Worm (Caenorhabditis elegans) whole organism, L2 larva: ENCODE measurements around the gene H21P03.10.

Experiments used
- aly-2 ChIP-seq: fragments of 150-350 bp; optimal IDR thresholded peaks from 2 replicates; lab custom pipeline; 2014; ENCODE audit warnings: missing biosample characterization, missing genetic modification characterization
- elt-1 ChIP-seq: fragments of 150-350 bp; optimal IDR thresholded peaks from 2 replicates; lab custom pipeline; 2014; ENCODE audit warnings: missing biosample characterization, missing genetic modification characterization
- fos-1 ChIP-seq: fragments of 150-350 bp; optimal IDR thresholded peaks from 2 replicates; lab custom pipeline; 2014; ENCODE audit warnings: missing biosample characterization, missing genetic modification characterization
- lin-39 ChIP-seq: fragments of 150-350 bp; optimal IDR thresholded peaks from 2 replicates; lab custom pipeline; 2014; ENCODE audit warnings: missing biosample characterization, missing genetic modification reagents, missing genetic modification characterization
- mbf-1 ChIP-seq: sonication (generic microtip); optimal IDR thresholded peaks from 2 replicates; lab custom pipeline; 2017; ENCODE audit warnings: missing biosample characterization, missing genetic modification characterization
- unc-55 ChIP-seq: fragments of 150-350 bp; sonication (generic microtip); optimal IDR thresholded peaks from 3 replicates; lab custom pipeline; 2014; ENCODE audit warnings: missing biosample characterization, missing genetic modification reagents, missing genetic modification characterization
- ztf-11 ChIP-seq: sonication (generic microtip); optimal IDR thresholded peaks from 2 replicates; lab custom pipeline; 2017; ENCODE audit warnings: missing biosample characterization, missing genetic modification characterization

- no peak for TF ChIP-seq elt-1 (tag; lab: Kevin White, UChicago)
- TF ChIP-seq unc-55 (GFP tag; lab: Kevin White, UChicago), result no peak
- no peak for TF ChIP-seq aly-2 (tag; lab: Kevin White, UChicago)
- no peak for TF ChIP-seq lin-39 (tag; lab: Kevin White, UChicago)
- TF ChIP-seq mbf-1 (tag; lab: Kevin White, UChicago), result no peak
- TF ChIP-seq ztf-11, result no peak
- no peak for TF ChIP-seq fos-1 (tag; lab: Kevin White, UChicago)
Measured at ce11 chrIV:11493899-11494298, 6.6 kb upstream of the H21P03.10 start.
